Fruit fly (Drosophila melanogaster): Measurements from ENCODE around the gene CDase.

The CDase gene

DNA sequence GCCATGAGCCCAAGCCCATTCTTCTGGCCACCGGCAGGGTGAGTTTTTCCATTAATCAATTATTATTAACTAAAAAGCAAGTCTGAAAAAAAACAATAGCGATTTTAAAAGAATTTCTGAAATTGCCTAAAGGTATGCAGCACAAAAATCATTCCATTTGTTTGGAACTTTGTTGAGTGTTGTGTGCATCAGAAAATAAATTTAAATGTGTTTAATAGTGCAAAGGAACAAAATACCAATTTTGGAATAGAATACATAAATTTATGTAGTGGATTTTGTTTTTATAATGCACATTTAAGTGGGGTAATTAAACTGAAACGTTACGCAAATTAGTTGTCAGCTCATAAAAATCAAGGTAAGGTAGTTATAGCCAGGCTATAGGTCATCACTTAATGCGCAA lies 4.9 kb downstream of the CDase start:
- TF ChIP-seq Hnf4 (GFP tag; optimal IDR thresholded peaks at IDR 0.05) (no peak), fru (GFP tag; optimal IDR thresholded peaks at IDR 0.05) (no peak), Myc (optimal IDR thresholded peaks at IDR 0.05) (peak; percentile 31)

DNA sequence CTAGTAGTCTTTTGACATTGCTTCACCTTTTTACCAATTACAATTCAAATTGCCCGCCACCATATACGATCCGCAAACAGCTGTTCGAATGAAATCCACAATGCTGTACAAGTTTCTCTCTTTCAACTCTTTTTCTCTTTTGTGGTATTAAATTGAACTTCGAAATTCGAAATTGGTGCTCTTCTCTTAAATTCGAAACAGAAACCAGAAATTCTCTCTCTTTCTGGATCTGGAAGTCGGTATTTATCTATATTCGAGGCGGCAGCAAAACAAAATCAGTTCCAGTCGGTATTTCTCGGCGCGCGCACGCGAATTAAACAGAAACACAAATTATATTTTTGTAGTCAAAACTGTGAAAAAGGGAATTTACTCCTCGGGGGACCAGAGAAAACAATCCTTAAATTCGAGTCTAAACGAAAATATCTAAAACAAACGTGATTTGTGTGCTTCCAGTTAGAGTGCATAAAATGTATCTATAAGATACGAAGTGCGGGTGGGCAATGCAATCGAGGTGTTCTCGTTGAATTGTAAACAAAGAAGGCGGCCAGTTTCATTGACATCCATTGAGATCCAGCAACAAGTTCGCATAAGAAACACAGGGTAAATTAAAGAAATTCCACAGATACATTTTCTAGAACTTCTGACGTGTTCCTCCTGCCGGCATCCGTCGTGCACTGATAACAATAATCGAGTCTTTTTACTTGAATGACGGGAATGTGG lies 6.6 kb downstream of the CDase start, which contains the start of gene PH4alphaEFB:
Gene PH4alphaEFB, plus strand, starts transcription at position 276 of the 720 bp plus-strand sequence.
- no peak for TF ChIP-seq HLH106 (tag; optimal IDR thresholded peaks at IDR 0.05)
- peak; percentile 56 for TF ChIP-seq brk (GFP tag; optimal IDR thresholded peaks at IDR 0.05)
- TF ChIP-seq rgr (GFP tag; optimal IDR thresholded peaks at IDR 0.05), result no peak
- TF ChIP-seq Jra (GFP tag; optimal IDR thresholded peaks at IDR 0.05), result peak; percentile 20
- no peak for TF ChIP-seq ey (GFP tag; optimal IDR thresholded peaks at IDR 0.05)
- no peak for TF ChIP-seq Hr78 (GFP tag; optimal IDR thresholded peaks at IDR 0.05)
- no peak for TF ChIP-seq CrebA (GFP tag; optimal IDR thresholded peaks at IDR 0.05; ENCODE audit: borderline replicate concordance)
- TF ChIP-seq foxo (GFP tag; optimal IDR thresholded peaks at IDR 0.05), result no peak
- TF ChIP-seq lola (GFP tag; optimal IDR thresholded peaks at IDR 0.05), result no peak
- TF ChIP-seq woc (GFP tag; optimal IDR thresholded peaks at IDR 0.05), result no peak
- no peak for TF ChIP-seq psq (GFP tag; optimal IDR thresholded peaks at IDR 0.05)
- TF ChIP-seq h (GFP tag; optimal IDR thresholded peaks at IDR 0.05), result no peak
- TF ChIP-seq OdsH (GFP tag; optimal IDR thresholded peaks at IDR 0.05), result no peak
- peak in 1 of 2 experiments; percentile 16 for TF ChIP-seq dl (GFP tag; optimal IDR thresholded peaks at IDR 0.05; ENCODE audit: insufficient read depth in 1 of 2, partially characterized antibody in 2 of 2)
- no peak for TF ChIP-seq usp (GFP tag; optimal IDR thresholded peaks at IDR 0.05)
- no peak for TF ChIP-seq Rel (GFP tag; optimal IDR thresholded peaks at IDR 0.05)
- peak; percentile 63 for TF ChIP-seq Rel (tag; optimal IDR thresholded peaks at IDR 0.05)
- no peak for TF ChIP-seq CG9705 (GFP tag; optimal IDR thresholded peaks at IDR 0.05)
- TF ChIP-seq dsf (GFP tag; optimal IDR thresholded peaks at IDR 0.05; ENCODE audit: borderline replicate concordance), result no peak
- TF ChIP-seq Dif (GFP tag; optimal IDR thresholded peaks at IDR 0.05; ENCODE audit: partially characterized antibody), result peak; percentile 8
- peak; percentile 78 for TF ChIP-seq sage (GFP tag; optimal IDR thresholded peaks at IDR 0.05)
- TF ChIP-seq Myc (optimal IDR thresholded peaks at IDR 0.05), result peak; percentile 30
- TF ChIP-seq br (GFP tag; optimal IDR thresholded peaks at IDR 0.05), result no peak
- peak; percentile 31 for TF ChIP-seq Vsx2 (GFP tag; optimal IDR thresholded peaks at IDR 0.05; ENCODE audit: partially characterized antibody)
- peak; percentile 4 for TF ChIP-seq Sp1 (GFP tag; optimal IDR thresholded peaks at IDR 0.05)
- TF ChIP-seq fru (GFP tag; optimal IDR thresholded peaks at IDR 0.05), result no peak
- no peak for TF ChIP-seq Hr83 (GFP tag; optimal IDR thresholded peaks at IDR 0.05; ENCODE audit: poor library complexity, severe bottlenecking)
- TF ChIP-seq Mio (GFP tag; optimal IDR thresholded peaks at IDR 0.05), result no peak
- no peak for TF ChIP-seq tai (GFP tag; optimal IDR thresholded peaks at IDR 0.05)
- TF ChIP-seq CG32264 (GFP tag; optimal IDR thresholded peaks at IDR 0.05), result no peak
- TF ChIP-seq dmrt93B (GFP tag; optimal IDR thresholded peaks at IDR 0.05), result no peak
- no peak for TF ChIP-seq Dfd (GFP tag; optimal IDR thresholded peaks at IDR 0.05)
- TF ChIP-seq pan (optimal IDR thresholded peaks at IDR 0.05), result no peak
- TF ChIP-seq N (GFP tag; optimal IDR thresholded peaks at IDR 0.05), result no peak
- no peak for TF ChIP-seq GATAd (GFP tag; optimal IDR thresholded peaks at IDR 0.05)
- no peak for TF ChIP-seq sv (GFP tag; optimal IDR thresholded peaks at IDR 0.05)
- no peak for TF ChIP-seq Abd-B (GFP tag; optimal IDR thresholded peaks at IDR 0.05)
- TF ChIP-seq jim (GFP tag; optimal IDR thresholded peaks at IDR 0.05), result no peak
- TF ChIP-seq Hnf4 (GFP tag; optimal IDR thresholded peaks at IDR 0.05), result no peak

DNA sequence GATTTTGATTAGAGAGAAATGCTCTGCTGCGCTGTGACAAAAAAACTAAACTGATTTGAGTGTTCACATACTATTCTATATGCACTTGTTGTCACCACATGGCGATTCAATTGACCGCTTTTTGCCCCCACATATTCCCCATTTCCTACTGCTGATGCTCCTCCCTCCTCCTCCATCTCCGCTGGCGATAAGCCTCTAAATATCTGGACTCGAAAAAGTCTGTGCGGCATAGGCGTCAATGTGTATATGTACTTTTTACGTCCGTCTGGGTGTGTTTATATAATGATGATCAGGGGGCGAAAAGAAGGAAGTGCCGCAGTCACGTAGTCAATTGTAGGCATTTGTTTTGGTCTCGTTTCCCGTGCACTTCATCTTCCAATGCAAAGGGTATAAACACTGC lies 7.2 kb downstream of the CDase start:
- TF ChIP-seq rgr (GFP tag; optimal IDR thresholded peaks at IDR 0.05), result no peak
- no peak for TF ChIP-seq Rel (GFP tag; optimal IDR thresholded peaks at IDR 0.05)
- TF ChIP-seq Rel (tag; optimal IDR thresholded peaks at IDR 0.05), result no peak
- TF ChIP-seq usp (GFP tag; optimal IDR thresholded peaks at IDR 0.05), result no peak
- TF ChIP-seq Sp1 (GFP tag; optimal IDR thresholded peaks at IDR 0.05), result no peak
- TF ChIP-seq tai (GFP tag; optimal IDR thresholded peaks at IDR 0.05), result no peak
- no peak for TF ChIP-seq Dif (GFP tag; optimal IDR thresholded peaks at IDR 0.05; ENCODE audit: partially characterized antibody)
- no peak for TF ChIP-seq woc (GFP tag; optimal IDR thresholded peaks at IDR 0.05)
- no peak for TF ChIP-seq HLH106 (tag; optimal IDR thresholded peaks at IDR 0.05)
- TF ChIP-seq sv (GFP tag; optimal IDR thresholded peaks at IDR 0.05), result no peak
